Fruit fly (Drosophila melanogaster) whole organism, embryonic: ENCODE measurements around the gene CatB.

Source experiments
- Aef1 ChIP-seq: fragments of 200-800 bp; sonication (Bioruptor generic); IDR thresholded peaks from 3 replicates; pipeline ENCODE4 v1.3.6; 2022; ENCODE audit warnings: missing biosample characterization, missing genetic modification characterization
- CG11695 ChIP-seq: fragments of 200-800 bp; sonication (Bioruptor generic); IDR thresholded peaks from 3 replicates; pipeline ENCODE4 v1.3.6; 2022; ENCODE audit warnings: missing biosample characterization, missing genetic modification characterization
- CG13775 ChIP-seq: fragments of 200-800 bp; sonication (Bioruptor generic); optimal IDR thresholded peaks from 3 replicates; lab custom pipeline; 2017; ENCODE audit warnings: missing biosample characterization, mild to moderate bottlenecking, missing genetic modification characterization
- CG15601 ChIP-seq: fragments of 200-800 bp; sonication (Bioruptor generic); optimal IDR thresholded peaks from 3 replicates; lab custom pipeline; 2019; ENCODE audit warnings: missing biosample characterization, mild to moderate bottlenecking, missing genetic modification characterization, moderate library complexity
- CG16813 ChIP-seq: fragments of 200-800 bp; sonication (Bioruptor generic); IDR thresholded peaks from 3 replicates; pipeline ENCODE4 v1.3.6; 2022; ENCODE audit warnings: missing biosample characterization, missing genetic modification characterization; ENCODE audit not compliant: partially characterized antibody
- CG17802 ChIP-seq: fragments of 200-800 bp; sonication (Bioruptor generic); optimal IDR thresholded peaks from 2 replicates; lab custom pipeline; 2018; ENCODE audit warnings: missing biosample characterization, mild to moderate bottlenecking, missing genetic modification characterization, moderate library complexity
- CG18764 ChIP-seq: fragments of 200-800 bp; sonication (Bioruptor generic); optimal IDR thresholded peaks from 3 replicates; lab custom pipeline; 2016; ENCODE audit warnings: missing biosample characterization, missing genetic modification characterization
- CG2120 ChIP-seq: fragments of 200-800 bp; sonication (Bioruptor generic); optimal IDR thresholded peaks from 3 replicates; lab custom pipeline; 2016; ENCODE audit warnings: missing biosample characterization, missing genetic modification characterization
- CG4360 ChIP-seq: fragments of 200-800 bp; sonication (Bioruptor generic); IDR thresholded peaks from 2 replicates; pipeline ENCODE4 v1.3.6; 2022; ENCODE audit warnings: missing biosample characterization, missing genetic modification characterization
- CG6689 ChIP-seq: fragments of 200-800 bp; sonication (Bioruptor generic); IDR thresholded peaks from 2 replicates; pipeline ENCODE4 v1.3.6; 2022; ENCODE audit warnings: missing biosample characterization, missing genetic modification characterization
- CG6854 ChIP-seq: fragments of 200-800 bp; sonication (Bioruptor generic); optimal IDR thresholded peaks from 3 replicates; lab custom pipeline; 2017; ENCODE audit warnings: missing biosample characterization, mild to moderate bottlenecking, missing genetic modification characterization
- CG7357 ChIP-seq: fragments of 200-800 bp; sonication (Bioruptor generic); IDR thresholded peaks from 3 replicates; pipeline ENCODE4 v1.3.6; 2022; ENCODE audit warnings: missing biosample characterization, missing genetic modification characterization
- CG7963 ChIP-seq: fragments of 200-800 bp; sonication (Bioruptor generic); IDR thresholded peaks from 3 replicates; pipeline ENCODE4 v1.3.6; 2022; ENCODE audit warnings: missing biosample characterization, missing genetic modification characterization; ENCODE audit not compliant: partially characterized antibody
- CG8478 ChIP-seq: fragments of >200 bp; optimal IDR thresholded peaks from 2 replicates; lab custom pipeline; 2018
- CG8765 ChIP-seq: fragments of 200-800 bp; sonication (Bioruptor generic); IDR thresholded peaks from 2 replicates; pipeline ENCODE4 v1.3.6; 2022; ENCODE audit warnings: missing biosample characterization, missing genetic modification characterization
- Dip2 ChIP-seq: fragments of 200-800 bp; sonication (Bioruptor generic); IDR thresholded peaks from 2 replicates; pipeline ENCODE4 v1.3.6; 2022; ENCODE audit warnings: missing biosample characterization, missing genetic modification characterization
- Doc3 ChIP-seq: fragments of 200-800 bp; sonication (Bioruptor generic); IDR thresholded peaks from 3 replicates; pipeline ENCODE4 v1.3.6; 2022; ENCODE audit warnings: missing biosample characterization, missing genetic modification characterization; ENCODE audit not compliant: partially characterized antibody
- E2f1 ChIP-seq: fragments of 200-800 bp; sonication (Bioruptor generic); IDR thresholded peaks from 2 replicates; pipeline ENCODE4 v1.3.6; 2022; ENCODE audit warnings: missing biosample characterization, missing genetic modification characterization
- Ets65A ChIP-seq: fragments of 200-800 bp; sonication (Bioruptor generic); peaks from one replicate; lab custom pipeline; 2016; ENCODE audit warnings: missing biosample characterization, missing genetic modification characterization
- Gug ChIP-seq: fragments of 200-800 bp; sonication (Bioruptor generic); IDR thresholded peaks from 4 replicates; pipeline ENCODE4 v1.3.6; 2022; ENCODE audit warnings: missing biosample characterization, missing genetic modification characterization
- Hr78 ChIP-seq, 2 experiments: fragments of 200-800 bp in 1 of 2; fragments of >200 bp in 1 of 2; sonication (Bioruptor generic) in 1 of 2; optimal IDR thresholded peaks; 2 replicates each; lab custom pipeline; 2017 to 2019; ENCODE audit warnings: missing biosample characterization in 2 of 2, missing genetic modification characterization in 2 of 2, mild to moderate bottlenecking in 1 of 2, moderate library complexity in 1 of 2
- Hsf ChIP-seq: fragments of 200-800 bp; sonication (Bioruptor generic); optimal IDR thresholded peaks from 3 replicates; lab custom pipeline; 2016; ENCODE audit warnings: missing biosample characterization, missing genetic modification characterization
- Jarid2 ChIP-seq: fragments of 200-800 bp; sonication (Bioruptor generic); optimal IDR thresholded peaks from 3 replicates; lab custom pipeline; 2017; ENCODE audit warnings: mild to moderate bottlenecking, missing biosample characterization, missing genetic modification reagents, missing genetic modification characterization
- Myb ChIP-seq: fragments of 200-800 bp; sonication (Bioruptor generic); optimal IDR thresholded peaks from 2 replicates; lab custom pipeline; 2016; ENCODE audit warnings: missing biosample characterization, missing genetic modification characterization
- NC2β ChIP-seq: fragments of 200-800 bp; sonication (Bioruptor generic); optimal IDR thresholded peaks from 2 replicates; lab custom pipeline; 2016; ENCODE audit warnings: missing biosample characterization, missing genetic modification characterization
- Nf-YA ChIP-seq: fragments of 200-800 bp; sonication (Bioruptor generic); IDR thresholded peaks from 2 replicates; pipeline ENCODE4 v1.3.6; 2022; ENCODE audit warnings: missing biosample characterization, missing genetic modification characterization
- Pdp1 ChIP-seq, 2 experiments: fragments of 200-800 bp; sonication (Bioruptor generic); optimal IDR thresholded peaks; 3 replicates each; lab custom pipeline; 2016; ENCODE audit warnings: missing biosample characterization in 2 of 2, missing genetic modification characterization in 2 of 2, mild to moderate bottlenecking in 1 of 2, moderate library complexity in 1 of 2
- Ptx1 ChIP-seq: fragments of 200-800 bp; sonication (Bioruptor generic); IDR thresholded peaks from 2 replicates; pipeline ENCODE4 v1.3.6; 2022; ENCODE audit warnings: missing biosample characterization, missing genetic modification characterization
- Xbp1 ChIP-seq: fragments of 200-800 bp; sonication (Bioruptor generic); optimal IDR thresholded peaks from 3 replicates; lab custom pipeline; 2016; ENCODE audit warnings: missing biosample characterization, mild to moderate bottlenecking, missing genetic modification characterization
- ab ChIP-seq: fragments of 200-800 bp; sonication (Bioruptor generic); optimal IDR thresholded peaks from 2 replicates; lab custom pipeline; 2016; ENCODE audit warnings: missing biosample characterization, missing genetic modification characterization
- az2 ChIP-seq: fragments of 200-800 bp; sonication (Bioruptor generic); optimal IDR thresholded peaks from 3 replicates; lab custom pipeline; 2016; ENCODE audit warnings: missing biosample characterization, missing genetic modification characterization
- bbx ChIP-seq: fragments of 200-800 bp; sonication (Bioruptor generic); IDR thresholded peaks from 2 replicates; pipeline ENCODE4 v1.3.6; 2022; ENCODE audit warnings: missing biosample characterization, missing genetic modification characterization; ENCODE audit not compliant: partially characterized antibody
- bigmax ChIP-seq: fragments of 200-800 bp; sonication (Bioruptor generic); optimal IDR thresholded peaks from 2 replicates; lab custom pipeline; 2018; ENCODE audit warnings: missing biosample characterization, mild to moderate bottlenecking, missing genetic modification characterization
- bowl ChIP-seq: fragments of 200-800 bp; sonication (Bioruptor generic); IDR thresholded peaks from 2 replicates; pipeline ENCODE4 v1.3.6; 2022; ENCODE audit warnings: missing biosample characterization, missing genetic modification characterization
- chif ChIP-seq, 2 experiments: fragments of 200-800 bp; sonication (Bioruptor generic); optimal IDR thresholded peaks; 3 replicates each; lab custom pipeline; 2016; ENCODE audit warnings: missing biosample characterization in 2 of 2, missing genetic modification characterization in 2 of 2
- chm ChIP-seq: fragments of 200-800 bp; sonication (Bioruptor generic); IDR thresholded peaks from 2 replicates; pipeline ENCODE4 v1.3.6; 2022; ENCODE audit warnings: missing biosample characterization, missing genetic modification characterization
- dimm ChIP-seq: fragments of 200-800 bp; sonication (Bioruptor generic); IDR thresholded peaks from 2 replicates; pipeline ENCODE4 v1.3.6; 2022; ENCODE audit warnings: missing biosample characterization, missing genetic modification characterization
- gcm2 ChIP-seq: fragments of 200-800 bp; sonication (Bioruptor generic); optimal IDR thresholded peaks from 2 replicates; lab custom pipeline; 2016; ENCODE audit warnings: missing biosample characterization, missing genetic modification characterization
- gsb ChIP-seq: fragments of 200-800 bp; sonication (Bioruptor generic); IDR thresholded peaks from 2 replicates; pipeline ENCODE4 v1.3.6; 2022; ENCODE audit warnings: missing biosample characterization, missing genetic modification characterization
- lov ChIP-seq, 2 experiments: fragments of 200-800 bp in 1 of 2; fragments of >200 bp in 1 of 2; sonication (Bioruptor generic) in 1 of 2; IDR thresholded peaks in 1 of 2; optimal IDR thresholded peaks in 1 of 2; 2 replicates in 1 of 2; 3 replicates in 1 of 2; pipeline versions ENCODE4 v1.3.6 to Lab custom; 2017 to 2022; ENCODE audit warnings: missing biosample characterization in 1 of 2, missing genetic modification characterization in 1 of 2
- nmo ChIP-seq: fragments of 200-800 bp; sonication (Bioruptor generic); optimal IDR thresholded peaks from 2 replicates; lab custom pipeline; 2018; ENCODE audit warnings: missing biosample characterization, mild to moderate bottlenecking, missing genetic modification characterization, moderate library complexity
- otp ChIP-seq: fragments of 200-800 bp; sonication (Bioruptor generic); IDR thresholded peaks from 3 replicates; pipeline ENCODE4, ENCODE4 v1.3.6; 2022; ENCODE audit warnings: missing biosample characterization, missing genetic modification characterization
- p53 ChIP-seq: fragments of 200-800 bp; sonication (Bioruptor generic); optimal IDR thresholded peaks from 2 replicates; lab custom pipeline; 2016; ENCODE audit warnings: missing biosample characterization, missing genetic modification characterization
- pfk ChIP-seq: fragments of 200-800 bp; sonication (Bioruptor generic); optimal IDR thresholded peaks from 2 replicates; lab custom pipeline; 2018; ENCODE audit warnings: missing biosample characterization, mild to moderate bottlenecking, missing genetic modification characterization, moderate library complexity
- psq ChIP-seq: fragments of 200-800 bp; sonication (Bioruptor generic); optimal IDR thresholded peaks from 2 replicates; lab custom pipeline; 2017; ENCODE audit warnings: missing biosample characterization, missing genetic modification characterization
- ranshi ChIP-seq: fragments of 200-800 bp; sonication (Bioruptor generic); IDR thresholded peaks from 2 replicates; pipeline ENCODE4 v1.3.6; 2022; ENCODE audit warnings: missing biosample characterization, missing genetic modification characterization
- slou ChIP-seq: fragments of 200-800 bp; sonication (Bioruptor generic); optimal IDR thresholded peaks from 3 replicates; lab custom pipeline; 2016; ENCODE audit warnings: missing biosample characterization, missing genetic modification characterization
- sob ChIP-seq: fragments of 200-800 bp; sonication (Bioruptor generic); IDR thresholded peaks from 2 replicates; pipeline ENCODE4 v1.3.6; 2022; ENCODE audit warnings: missing biosample characterization, missing genetic modification characterization
- sug ChIP-seq: fragments of 200-800 bp; optimal IDR thresholded peaks from 2 replicates; lab custom pipeline; 2019; ENCODE audit warnings: missing biosample characterization, mild to moderate bottlenecking, missing genetic modification characterization, moderate library complexity

The CatB gene

DNA sequence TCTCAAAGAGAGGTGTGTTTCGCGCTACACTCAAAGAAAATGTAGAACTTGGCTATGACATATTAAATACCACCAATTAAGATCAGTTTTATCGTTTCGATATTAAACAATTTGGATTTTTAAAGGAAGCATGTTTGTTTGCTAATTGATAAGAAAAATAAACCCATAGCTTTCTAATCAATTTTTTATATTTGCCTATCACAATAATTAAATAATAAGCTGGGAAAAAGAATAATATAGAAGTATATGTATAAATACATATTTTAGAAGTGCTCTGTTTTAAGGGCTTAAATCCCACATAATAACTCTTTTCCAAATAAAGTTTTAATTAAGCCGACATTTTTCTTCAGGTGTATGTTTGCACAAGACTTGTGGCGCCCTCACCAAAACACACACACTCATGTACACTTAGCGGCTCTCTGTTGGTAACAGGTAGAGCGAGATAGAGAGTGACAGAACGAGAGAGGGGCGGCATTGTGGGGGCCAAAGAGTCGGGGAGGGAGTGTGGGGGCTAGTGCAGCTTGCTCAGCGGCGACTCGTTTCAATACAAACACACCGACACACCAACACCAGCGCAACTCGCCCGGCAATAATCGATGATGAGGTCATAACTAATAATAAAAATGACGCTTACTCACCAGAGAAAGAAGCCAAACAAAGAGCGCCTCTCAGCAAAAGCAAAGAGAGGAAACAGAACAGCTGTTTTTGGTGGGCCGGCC, 12.4 kb downstream of the CatB start (continued):
- no peak for TF ChIP-seq p53 (GFP tag; lab: Kevin White, UChicago)
- TF ChIP-seq Xbp1 (GFP tag; lab: Kevin White, UChicago) = peak; percentile 86
- TF ChIP-seq CG4360 = no peak
- TF ChIP-seq E2f1 = peak; percentile 78; the same call in 1 of the 2 replicates
- TF ChIP-seq CG16813 = no peak
- TF ChIP-seq chif (GFP tag; optimal IDR thresholded peaks at IDR 0.05; lab: Kevin White, UChicago) = peak; percentile 46 to 73
- peak; percentile 96 for TF ChIP-seq CG13775 (GFP tag; lab: Kevin White, UChicago)
- TF ChIP-seq Ptx1 (GFP tag; lab: Robert Waterston, UW) = peak; percentile 84
- TF ChIP-seq slou (GFP tag; lab: Kevin White, UChicago) = peak; percentile 84
- TF ChIP-seq ranshi (GFP tag; lab: Robert Waterston, UW) = peak; percentile 70; the same call in 1 of the 2 replicates
- TF ChIP-seq bigmax (GFP tag; lab: Kevin White, UChicago) = no peak
- TF ChIP-seq CG7357 (GFP tag; lab: Robert Waterston, UW) = peak; percentile 54
- TF ChIP-seq chm (GFP tag; lab: Robert Waterston, UW) = peak; percentile 54
- TF ChIP-seq CG8478 (lab: Kevin White, UChicago) = no peak
- TF ChIP-seq CG15601 (tag; lab: Kevin White, UChicago) = peak; percentile 82
- TF ChIP-seq CG18764 (GFP tag; lab: Kevin White, UChicago) = peak; percentile 71
- no peak for TF ChIP-seq CG17802 (tag; lab: Kevin White, UChicago)
- peak; percentile 88 for TF ChIP-seq CG6854 (GFP tag; lab: Kevin White, UChicago)
- peak; percentile 81 for TF ChIP-seq Hsf (GFP tag; lab: Kevin White, UChicago)
- TF ChIP-seq NC2β = peak; percentile 23
- TF ChIP-seq Ets65A (GFP tag; lab: Kevin White, UChicago) = peak; percentile 93
- peak; percentile 42; the same call in 1 of the 2 replicates for TF ChIP-seq bbx (GFP tag; lab: Robert Waterston, UW)
- TF ChIP-seq Jarid2 (GFP tag; lab: Kevin White, UChicago) = peak; percentile 63
- TF ChIP-seq pfk (GFP tag; lab: Kevin White, UChicago) = no peak
- TF ChIP-seq lov (optimal IDR thresholded peaks at IDR 0.05; lab: Kevin White, UChicago) = no peak
- TF ChIP-seq lov (GFP tag; IDR thresholded peaks at IDR 0.05; lab: Robert Waterston, UW) = peak; percentile 60; the same call in 1 of the 3 replicates
- TF ChIP-seq dimm (GFP tag; lab: Robert Waterston, UW) = no peak
- TF ChIP-seq CG2120 (GFP tag; lab: Kevin White, UChicago) = peak; percentile 92
- TF ChIP-seq nmo = peak; percentile 94
- peak; percentile 66 to 75 for TF ChIP-seq Pdp1 (GFP tag; optimal IDR thresholded peaks at IDR 0.05; lab: Kevin White, UChicago)
- peak; percentile 40 for TF ChIP-seq gcm2 (GFP tag; lab: Kevin White, UChicago)
- peak; percentile 51 for TF ChIP-seq Nf-YA (GFP tag; lab: Robert Waterston, UW)
- peak; percentile 77 for TF ChIP-seq sob (GFP tag; lab: Robert Waterston, UW)
- no peak for TF ChIP-seq CG8765 (GFP tag; lab: Robert Waterston, UW)
- 0 out of 3 replicates have a peak, but pooled peaks have one; percentile 10 for TF ChIP-seq CG7963 (GFP tag; lab: Robert Waterston, UW)
- no peak for TF ChIP-seq ab (GFP tag; lab: Kevin White, UChicago)
- peak; percentile 86 for TF ChIP-seq CG6689 (GFP tag; lab: Robert Waterston, UW)
- no peak for TF ChIP-seq Myb
- peak; percentile 72 for TF ChIP-seq gsb (GFP tag; lab: Robert Waterston, UW)
- TF ChIP-seq Dip2 (GFP tag; lab: Robert Waterston, UW) = no peak
- TF ChIP-seq bowl (GFP tag; lab: Robert Waterston, UW) = no peak
- peak; percentile 89 for TF ChIP-seq sug (tag; lab: Kevin White, UChicago)
- TF ChIP-seq Aef1 (GFP tag; lab: Robert Waterston, UW) = peak; percentile 77
- peak; percentile 63 for TF ChIP-seq psq (GFP tag; lab: Kevin White, UChicago)
- peak in 1 of 2 experiments; percentile 57 for TF ChIP-seq Hr78 (GFP tag; optimal IDR thresholded peaks at IDR 0.05; lab: Kevin White, UChicago)
- TF ChIP-seq Doc3 (GFP tag; lab: Robert Waterston, UW) = no peak
- peak; percentile 87 for TF ChIP-seq az2 (GFP tag; lab: Kevin White, UChicago)
- peak; percentile 82 for TF ChIP-seq CG11695
- peak; percentile 48; the same call in 1 of the 3 replicates for TF ChIP-seq otp
- TF ChIP-seq Gug = 0 out of 4 replicates have a peak, but pooled peaks have one; percentile 31
